Worm (Caenorhabditis elegans) whole organism, midembryonic: ENCODE data around the gene R05H10.3.

ENCODE experiments used
- cog-1 ChIP-seq: sonication (generic microtip); optimal IDR thresholded peaks from 2 replicates; lab custom pipeline; 2016; ENCODE audit warnings: missing genetic modification characterization, missing compliant biosample characterization
- flt-1 ChIP-seq: fragments of 200-800 bp; sonication (Bioruptor generic); IDR thresholded peaks from 2 replicates; pipeline ENCODE4 v1.3.6; 2022; ENCODE audit warnings: missing genetic modification characterization, missing compliant biosample characterization
- tab-1 ChIP-seq: fragments of 200-800 bp; sonication (Bioruptor generic); IDR thresholded peaks from 2 replicates; pipeline ENCODE4 v1.3.6; 2022; ENCODE audit warnings: missing genetic modification characterization, missing compliant biosample characterization
- ztf-29 ChIP-seq: fragments of 200-800 bp; sonication (Bioruptor generic); IDR thresholded peaks from 2 replicates; pipeline ENCODE4 v1.3.6; 2022; ENCODE audit warnings: missing genetic modification reagents, missing genetic modification characterization, missing compliant biosample characterization

- TF ChIP-seq flt-1 (GFP tag; lab: Robert Waterston, UW) (no peak), cog-1 (tag; lab: Kevin White, UChicago) (no peak), tab-1 (no peak), ztf-29 (GFP tag; lab: Robert Waterston, UW) (no peak)
These were observed 14.5 kb upstream of the R05H10.3 start, which contains the start of gene R05H10.7 for ce11 chrII:14855229-14855628.
